Worm (Caenorhabditis elegans) whole organism, young adult: ENCODE measurements around the gene nhr-143.

Experiments
- F49E8.2 ChIP-seq: sonication (generic microtip); optimal IDR thresholded peaks from 3 replicates; lab custom pipeline; 2017; ENCODE audit warnings: missing genetic modification characterization, mild to moderate bottlenecking, missing compliant biosample characterization, antibody characterized with exemption, moderate library complexity; ENCODE audit not compliant: insufficient read depth
- ama-1 ChIP-seq, 3 experiments: fragments of 150-350 bp in 1 of 3; sonication (generic microtip) in 2 of 3; optimal IDR thresholded peaks; 2 replicates each; lab custom pipeline; 2014 to 2018; ENCODE audit warnings: missing biosample characterization in 2 of 3, missing genetic modification characterization in 2 of 3, missing genetic modification reagents in 2 of 3
- aptf-2 ChIP-seq: fragments of 200-800 bp; sonication (Bioruptor generic); conservative IDR thresholded peaks from 2 replicates; pipeline ENCODE4 v1.3.6; 2022; ENCODE audit warnings: missing genetic modification reagents, missing genetic modification characterization, missing compliant biosample characterization
- pha-4 ChIP-seq: fragments of 150-350 bp; sonication (generic microtip); optimal IDR thresholded peaks from 2 replicates; lab custom pipeline; 2014; ENCODE audit warnings: missing biosample characterization, missing genetic modification reagents, missing genetic modification characterization
- rpc-1 ChIP-seq, 2 experiments: fragments of 150-350 bp in 1 of 2; sonication (generic microtip) in 1 of 2; optimal IDR thresholded peaks; 2 replicates each; lab custom pipeline; 2014 to 2018; ENCODE audit warnings: missing biosample characterization in 1 of 2, missing genetic modification characterization in 1 of 2, missing genetic modification reagents in 1 of 2, missing genotype in 1 of 2
- ztf-22 ChIP-seq: fragments of 200-800 bp; sonication (Bioruptor generic); optimal IDR thresholded peaks from 2 replicates; lab custom pipeline; 2018; ENCODE audit warnings: mild to moderate bottlenecking, missing genetic modification characterization, moderate library complexity, missing compliant biosample characterization

ce11 chrV:8934264-8934663 lies 40.5 kb downstream of the nhr-143 start:
- TF ChIP-seq pha-4 (tag; lab: Kevin White, UChicago) (no peak), aptf-2 (no peak), F49E8.2 (tag; lab: Kevin White, UChicago) (no peak), rpc-1 (optimal IDR thresholded peaks at IDR 0.05; lab: Kevin White, UChicago) (no peak), rpc-1 (tag; optimal IDR thresholded peaks at IDR 0.05; lab: Kevin White, UChicago) (no peak), ama-1 (optimal IDR thresholded peaks at IDR 0.05; lab: Kevin White, UChicago) (no peak), ama-1 (GFP tag; optimal IDR thresholded peaks at IDR 0.05; lab: Kevin White, UChicago) (no peak), ztf-22 (GFP tag; lab: Kevin White, UChicago) (no peak)
